Fruit fly (Drosophila melanogaster): ENCODE data around the gene CG43165.

Gene CG43165

dm6 chr2L:3656667-3657066, 38.2 kb downstream of the CG43165 start, which contains the start of gene for:
Gene for, minus strand, starts transcription at chr2L:3656953.
- TF ChIP-seq CG6276 (GFP tag; optimal IDR thresholded peaks at IDR 0.05) (peak; percentile 26), dsx (GFP tag; optimal IDR thresholded peaks at IDR 0.05; ENCODE audit: poor library complexity, severe bottlenecking) (no peak), vri (GFP tag; optimal IDR thresholded peaks at IDR 0.05) (peak; percentile 24), fkh (GFP tag; optimal IDR thresholded peaks at IDR 0.05) (peak; percentile 21), CG4318 (GFP tag; optimal IDR thresholded peaks at IDR 0.05) (no peak), Eip78C (GFP tag) (peak; percentile 14), CG8119 (GFP tag; IDR thresholded peaks at IDR 0.05) (0 out of 3 replicates have a peak, but pooled peaks have one; percentile 2)

dm6 chr2L:3655698-3656105, 39.1 kb downstream of the CG43165 start:
- TF ChIP-seq CG8119 (GFP tag; IDR thresholded peaks at IDR 0.05) (peak; percentile 99), CG6792 (GFP tag; optimal IDR thresholded peaks at IDR 0.05) (peak; percentile 99), CG32006 (GFP tag; optimal IDR thresholded peaks at IDR 0.05) (peak; percentile 99), Sox15 (GFP tag; optimal IDR thresholded peaks at IDR 0.05) (peak; percentile 98), Eip78C (GFP tag) (peak; percentile 100), Ets21C (GFP tag; optimal IDR thresholded peaks at IDR 0.05) (peak; percentile 98), CG4318 (GFP tag; optimal IDR thresholded peaks at IDR 0.05) (peak; percentile 97), vri (GFP tag; optimal IDR thresholded peaks at IDR 0.05) (peak; percentile 99), OdsH (GFP tag; optimal IDR thresholded peaks at IDR 0.05) (peak; percentile 99), CG10669 (GFP tag; optimal IDR thresholded peaks at IDR 0.05) (peak; percentile 99), achi (GFP tag; optimal IDR thresholded peaks at IDR 0.05) (peak; percentile 98), Sox14 (GFP tag; optimal IDR thresholded peaks at IDR 0.05) (peak; percentile 99), spab (GFP tag; optimal IDR thresholded peaks at IDR 0.05) (peak; percentile 98), fkh (GFP tag; optimal IDR thresholded peaks at IDR 0.05) (peak; percentile 91), CG16779 (tag; optimal IDR thresholded peaks at IDR 0.05) (peak; percentile 98), dac (GFP tag; optimal IDR thresholded peaks at IDR 0.05) (peak; percentile 96), Eip93F (GFP tag; optimal IDR thresholded peaks at IDR 0.05) (peak; percentile 98), CG6163 (GFP tag; IDR thresholded peaks at IDR 0.05) (peak; percentile 99), CG6276 (GFP tag; optimal IDR thresholded peaks at IDR 0.05) (peak; percentile 99), acj6 (GFP tag; optimal IDR thresholded peaks at IDR 0.05) (peak; percentile 99), CG31627 (GFP tag; optimal IDR thresholded peaks at IDR 0.05) (peak; percentile 99), topi (GFP tag; optimal IDR thresholded peaks at IDR 0.05) (peak; percentile 99), CG3919 (GFP tag; optimal IDR thresholded peaks at IDR 0.05) (peak; percentile 99), Eip75B (GFP tag; optimal IDR thresholded peaks at IDR 0.05) (peak; percentile 99), Gug (GFP tag; IDR thresholded peaks at IDR 0.05) (peak; percentile 98), Hr38 (GFP tag; optimal IDR thresholded peaks at IDR 0.05) (peak; percentile 79), Blimp-1 (GFP tag; optimal IDR thresholded peaks at IDR 0.05) (peak; percentile 94), esn (GFP tag; optimal IDR thresholded peaks at IDR 0.05) (peak; percentile 99), eg (GFP tag; IDR thresholded peaks at IDR 0.05) (peak; percentile 99), Sox102F (GFP tag; optimal IDR thresholded peaks at IDR 0.05) (peak; percentile 99), fd85E (GFP tag; optimal IDR thresholded peaks at IDR 0.05) (peak; percentile 97), CG8632 (GFP tag; optimal IDR thresholded peaks at IDR 0.05) (peak; percentile 99), pdm3 (GFP tag; optimal IDR thresholded peaks at IDR 0.05) (peak; percentile 99), CG34406 (GFP tag; optimal IDR thresholded peaks at IDR 0.05) (peak; percentile 99), CG10631 (GFP tag; optimal IDR thresholded peaks at IDR 0.05) (peak; percentile 98), CG11902 (GFP tag; optimal IDR thresholded peaks at IDR 0.05) (peak; percentile 98), Smox (GFP tag; optimal IDR thresholded peaks at IDR 0.05) (peak; percentile 99), CG11294 (GFP tag; IDR thresholded peaks at IDR 0.05) (peak; percentile 97), CG1621 (tag; optimal IDR thresholded peaks at IDR 0.05) (peak; percentile 98), fd59A (GFP tag; optimal IDR thresholded peaks at IDR 0.05) (peak; percentile 97), lz (GFP tag; optimal IDR thresholded peaks at IDR 0.05) (peak; percentile 99), Ets96B (tag; optimal IDR thresholded peaks at IDR 0.05) (peak; percentile 98), dsx (GFP tag; optimal IDR thresholded peaks at IDR 0.05; ENCODE audit: poor library complexity, severe bottlenecking) (peak; percentile 97), Met (GFP tag; optimal IDR thresholded peaks at IDR 0.05) (peak; percentile 99), net (GFP tag; optimal IDR thresholded peaks at IDR 0.05) (peak; percentile 99), CG7368 (GFP tag; optimal IDR thresholded peaks at IDR 0.05) (peak; percentile 99), cyc (GFP tag; optimal IDR thresholded peaks at IDR 0.05) (peak; percentile 99), CG6854 (GFP tag; optimal IDR thresholded peaks at IDR 0.05) (peak; percentile 99), CG8319 (GFP tag; optimal IDR thresholded peaks at IDR 0.05) (peak; percentile 98)
